Worm (Caenorhabditis elegans): ENCODE measurements around the gene srsx-9.

ce11 chrV:4935096-4935495 is 37.7 kb downstream of the srsx-9 start:
- TF ChIP-seq W03F9.2 (tag; optimal IDR thresholded peaks at IDR 0.05) = no peak
- TF ChIP-seq him-1 (tag; optimal IDR thresholded peaks at IDR 0.05) = no peak

Measured in whole organism, L4/young adult.